Worm (Caenorhabditis elegans): ENCODE results near the gene cnx-1.

The cnx-1 gene

ce11 chrIII:9780665-9781304, 36.2 kb downstream of the cnx-1 start, which contains the start of gene vha-1 (continued):
- TF ChIP-seq F39B2.1 (GFP tag; IDR thresholded peaks at IDR 0.05) (no peak), Y56A3A.18 (GFP tag; IDR thresholded peaks at IDR 0.05) (no peak), aptf-3 (GFP tag; IDR thresholded peaks at IDR 0.05) (no peak), ceh-91 (GFP tag; IDR thresholded peaks at IDR 0.05) (no peak), tlf-1 (GFP tag; optimal IDR thresholded peaks at IDR 0.05) (peak; percentile 66), hlh-12 (tag; optimal IDR thresholded peaks at IDR 0.05) (no peak), attf-6 (GFP tag; IDR thresholded peaks at IDR 0.05) (no peak), mcd-1 (GFP tag; IDR thresholded peaks at IDR 0.05) (peak; percentile 97), him-1 (tag; optimal IDR thresholded peaks at IDR 0.05) (no peak), lin-35 (GFP tag; optimal IDR thresholded peaks at IDR 0.05) (peak in 1 of 3 experiments; percentile 55), lin-54 (GFP tag; optimal IDR thresholded peaks at IDR 0.05) (peak; percentile 70), hrde-1 (tag; optimal IDR thresholded peaks at IDR 0.05; ENCODE audit: borderline replicate concordance) (no peak), tbx-9 (tag; optimal IDR thresholded peaks at IDR 0.05; ENCODE audit: borderline replicate concordance) (no peak), madf-10 (tag; optimal IDR thresholded peaks at IDR 0.05) (peak; percentile 52), F33H1.4 (GFP tag; IDR thresholded peaks at IDR 0.05) (peak; percentile 34), F23B12.7 (tag; optimal IDR thresholded peaks at IDR 0.05; ENCODE audit: insufficient read depth) (peak; percentile 54), ztf-28 (GFP tag; IDR thresholded peaks at IDR 0.05) (no peak), ztf-25 (GFP tag; IDR thresholded peaks at IDR 0.05) (no peak), fkh-3 (tag; optimal IDR thresholded peaks at IDR 0.05) (no peak), Y95B8A.8 (GFP tag; IDR thresholded peaks at IDR 0.05) (no peak), nhr-27 (tag; optimal IDR thresholded peaks at IDR 0.05) (no peak), nhr-179 (tag; optimal IDR thresholded peaks at IDR 0.05) (no peak), ztf-26 (tag; optimal IDR thresholded peaks at IDR 0.05) (peak; percentile 67), athp-1 (tag; optimal IDR thresholded peaks at IDR 0.05) (peak; percentile 61), cebp-2 (GFP tag; IDR thresholded peaks at IDR 0.05) (no peak), nfya-2 (GFP tag; IDR thresholded peaks at IDR 0.05) (no peak), lir-1 (GFP tag; conservative IDR thresholded peaks at IDR 0.05) (no peak), D2030.7 (GFP tag; IDR thresholded peaks at IDR 0.05) (peak; percentile 47; the same call in 1 of the 2 replicates), egl-18 (GFP tag; IDR thresholded peaks at IDR 0.05) (no peak), T07F8.4 (tag; optimal IDR thresholded peaks at IDR 0.05) (no peak), sdz-38 (tag; optimal IDR thresholded peaks at IDR 0.05) (no peak), zim-3 (tag; optimal IDR thresholded peaks at IDR 0.05) (no peak), chd-7 (tag; optimal IDR thresholded peaks at IDR 0.05) (no peak), attf-5 (GFP tag; optimal IDR thresholded peaks at IDR 0.05) (peak; percentile 95), efl-1 (GFP tag; optimal IDR thresholded peaks at IDR 0.05) (peak; percentile 27), ztf-18 (tag; optimal IDR thresholded peaks at IDR 0.05) (peak; percentile 51), ets-4 (GFP tag; optimal IDR thresholded peaks at IDR 0.05) (peak; percentile 34), B0336.3 (GFP tag; IDR thresholded peaks at IDR 0.05) (0 out of 2 replicates have a peak, but pooled peaks have one; percentile 54), gei-17 (GFP tag; optimal IDR thresholded peaks at IDR 0.05) (no peak), F57C9.4 (tag; optimal IDR thresholded peaks at IDR 0.05) (no peak), Y53F4B.3 (GFP tag; IDR thresholded peaks at IDR 0.05) (no peak), repo-1 (tag; optimal IDR thresholded peaks at IDR 0.05) (no peak), zfh-2 (GFP tag; conservative IDR thresholded peaks at IDR 0.05) (peak; percentile 55; the same call in 1 of the 2 replicates), unc-62 (GFP tag; optimal IDR thresholded peaks at IDR 0.05) (peak; percentile 18), sptf-2 (GFP tag; optimal IDR thresholded peaks at IDR 0.05) (no peak), akir-1 (GFP tag; optimal IDR thresholded peaks at IDR 0.05) (no peak), ztf-3 (GFP tag; optimal IDR thresholded peaks at IDR 0.05) (no peak), F22D6.2 (tag; optimal IDR thresholded peaks at IDR 0.05) (no peak), dpff-1 (tag; optimal IDR thresholded peaks at IDR 0.05) (no peak)

All from whole organism, young adult.